Worm (Caenorhabditis elegans): Measurements from ENCODE around the gene T23G4.127.

T23G4.127 gene

ce11 chrIV:13684827-13685226, 13.7 kb downstream of the T23G4.127 start:
- peak; percentile 18; the same call in 1 of the 2 replicates for TF ChIP-seq snpc-1.2 (GFP tag; IDR thresholded peaks at IDR 0.05)
- TF ChIP-seq zfp-2 (tag; optimal IDR thresholded peaks at IDR 0.05) = no peak
- no peak for TF ChIP-seq mdt-29 (GFP tag; IDR thresholded peaks at IDR 0.05)

DNA sequence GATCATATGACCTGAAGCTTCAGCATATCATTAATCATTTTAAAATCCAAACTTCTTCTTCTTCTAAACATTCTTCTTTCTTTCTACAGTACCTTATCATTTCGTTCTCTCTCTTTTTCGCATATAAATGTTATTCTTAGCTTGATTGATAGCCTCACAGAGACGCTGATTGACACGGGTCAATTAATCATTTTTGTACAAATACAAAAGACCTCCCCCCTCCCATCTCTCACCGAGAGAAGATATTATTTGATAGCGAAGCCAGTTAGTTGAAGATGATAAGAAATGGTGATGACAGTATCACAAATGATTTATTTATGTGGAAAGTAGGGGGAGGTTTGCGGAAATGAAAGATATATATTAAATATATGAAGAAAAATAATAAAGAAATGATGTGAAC, 15.8 kb downstream of the T23G4.127 start:
- TF ChIP-seq nhr-28 (tag; optimal IDR thresholded peaks at IDR 0.05) = peak; percentile 81
- TF ChIP-seq ama-1 (optimal IDR thresholded peaks at IDR 0.05) = no peak
- TF ChIP-seq cey-2 (tag; optimal IDR thresholded peaks at IDR 0.05; ENCODE audit: borderline replicate concordance, insufficient read depth) = peak; percentile 95
- TF ChIP-seq fkh-10 (GFP tag; optimal IDR thresholded peaks at IDR 0.05) = no peak
- TF ChIP-seq ceh-20 (GFP tag; IDR thresholded peaks at IDR 0.05) = peak; percentile 94
- TF ChIP-seq unc-130 (GFP tag; optimal IDR thresholded peaks at IDR 0.05) = no peak
- TF ChIP-seq hlh-30 (tag; optimal IDR thresholded peaks at IDR 0.05; ENCODE audit: insufficient read depth) = peak; percentile 62
- no peak for TF ChIP-seq ceh-44 (GFP tag; IDR thresholded peaks at IDR 0.05)
- peak in 1 of 2 experiments; percentile 45 for TF ChIP-seq mdl-1 (tag; optimal IDR thresholded peaks at IDR 0.05)
- TF ChIP-seq tra-1 (GFP tag; IDR thresholded peaks at IDR 0.05) = peak; percentile 86; the same call in 1 of the 2 replicates
- TF ChIP-seq unc-62 (GFP tag; optimal IDR thresholded peaks at IDR 0.05 in 1 of 2) = peak in 1 of 2 experiments; percentile 97
- TF ChIP-seq unc-62 (tag; optimal IDR thresholded peaks at IDR 0.05) = no peak

- TF ChIP-seq ceh-28 (tag; optimal IDR thresholded peaks at IDR 0.05) (no peak), nhr-6 (tag; optimal IDR thresholded peaks at IDR 0.05) (no peak), nhr-102 (tag; optimal IDR thresholded peaks at IDR 0.05) (no peak), fos-1 (tag; optimal IDR thresholded peaks at IDR 0.05) (no peak), zag-1 (tag; optimal IDR thresholded peaks at IDR 0.05) (no peak), lin-29 (GFP tag; IDR thresholded peaks at IDR 0.05) (no peak), nhr-42 (GFP tag; IDR thresholded peaks at IDR 0.05) (no peak), lin-1 (GFP tag; IDR thresholded peaks at IDR 0.05) (no peak), zfp-3 (GFP tag; conservative IDR thresholded peaks at IDR 0.05) (no peak), nhr-11 (tag; optimal IDR thresholded peaks at IDR 0.05) (no peak), arid-1 (GFP tag; conservative IDR thresholded peaks at IDR 0.05) (no peak), skn-1 (tag; optimal IDR thresholded peaks at IDR 0.05) (no peak), sdz-12 (GFP tag; optimal IDR thresholded peaks at IDR 0.05) (no peak), D1046.2 (GFP tag; IDR thresholded peaks at IDR 0.05) (no peak), nhr-111 (GFP tag; optimal IDR thresholded peaks at IDR 0.05) (no peak), aha-1 (tag) (no peak), R02D3.7 (tag; optimal IDR thresholded peaks at IDR 0.05) (no peak)
These were observed 19.0 kb downstream of the T23G4.127 start for ce11 chrIV:13679495-13679894.

DNA sequence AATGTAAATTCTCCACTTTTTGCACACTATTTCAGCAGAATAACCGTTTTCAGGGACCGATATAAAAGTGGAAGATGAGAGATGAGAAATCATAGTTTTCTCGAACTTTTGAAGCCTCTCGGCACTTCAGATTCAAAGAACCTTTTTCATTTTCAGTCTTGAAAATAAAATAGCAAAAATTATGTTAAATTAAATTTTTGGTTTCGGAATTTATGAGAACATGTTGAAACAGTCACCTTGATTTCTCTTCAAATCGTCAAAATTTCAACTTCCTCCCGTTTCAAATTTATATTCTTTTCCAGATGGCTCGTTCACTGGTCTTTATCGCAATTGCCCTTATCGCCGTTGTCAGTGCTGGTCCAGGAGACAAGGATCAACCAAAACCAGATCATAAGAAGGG, 19.9 kb downstream of the T23G4.127 start, which contains the start of gene srlf-26:
srlf-26 (plus strand) TSS at position 301 of the 400 bp plus-strand sequence.
- TF ChIP-seq zip-11 (GFP tag; IDR thresholded peaks at IDR 0.05) = no peak
- no peak for TF ChIP-seq ceh-82 (tag; optimal IDR thresholded peaks at IDR 0.05)
- TF ChIP-seq unc-62 (GFP tag; optimal IDR thresholded peaks at IDR 0.05 in 1 of 2) = peak in 1 of 2 experiments; percentile 23
- TF ChIP-seq unc-62 (tag; optimal IDR thresholded peaks at IDR 0.05) = no peak
- no peak for TF ChIP-seq unc-130 (GFP tag; optimal IDR thresholded peaks at IDR 0.05)

ce11 chrIV:13673504-13673903, 25.0 kb downstream of the T23G4.127 start, which contains the start of gene oac-48:
oac-48 (plus strand) TSS chrIV:13673804.
- no peak for TF ChIP-seq nhr-48 (tag; optimal IDR thresholded peaks at IDR 0.05)
- TF ChIP-seq unc-62 (GFP tag; optimal IDR thresholded peaks at IDR 0.05 in 1 of 2) = peak in 1 of 2 experiments; percentile 38
- TF ChIP-seq unc-62 (tag; optimal IDR thresholded peaks at IDR 0.05) = no peak
- TF ChIP-seq zfp-3 (GFP tag; conservative IDR thresholded peaks at IDR 0.05) = no peak
